Worm (Caenorhabditis elegans) whole organism, L3 larva: Measurements from ENCODE around the gene C14E2.6.

Experiments
- R02D3.7 ChIP-seq: fragments of 150-350 bp; optimal IDR thresholded peaks from 2 replicates; lab custom pipeline; 2014; ENCODE audit warnings: missing biosample characterization, missing genetic modification characterization
- ZK546.5 ChIP-seq: sonication (generic microtip); optimal IDR thresholded peaks from 2 replicates; lab custom pipeline; 2017; ENCODE audit warnings: missing biosample characterization, missing genetic modification characterization
- ama-1 ChIP-seq: fragments of 150-350 bp; optimal IDR thresholded peaks from 2 replicates; lab custom pipeline; 2018
- ceh-16 ChIP-seq: sonication (generic microtip); optimal IDR thresholded peaks from 2 replicates; lab custom pipeline; 2017; ENCODE audit warnings: missing biosample characterization, missing genetic modification characterization
- ceh-28 ChIP-seq: fragments of 150-350 bp; optimal IDR thresholded peaks from 2 replicates; lab custom pipeline; 2014; ENCODE audit warnings: missing biosample characterization, missing genetic modification reagents, missing genetic modification characterization
- elt-1 ChIP-seq: fragments of 150-350 bp; optimal IDR thresholded peaks from 2 replicates; lab custom pipeline; 2014; ENCODE audit warnings: missing biosample characterization, missing genetic modification characterization
- elt-2 ChIP-seq: sonication (generic microtip); optimal IDR thresholded peaks from 2 replicates; lab custom pipeline; 2016; ENCODE audit warnings: missing genetic modification reagents, mild to moderate bottlenecking, missing genetic modification characterization, missing compliant biosample characterization
- eor-1 ChIP-seq, 2 experiments: fragments of 150-350 bp; optimal IDR thresholded peaks; 2 replicates each; lab custom pipeline; 2014 to 2018; ENCODE audit warnings: missing biosample characterization in 2 of 2, missing genetic modification characterization in 2 of 2
- fkh-10 ChIP-seq: sonication (generic microtip); optimal IDR thresholded peaks from 2 replicates; lab custom pipeline; 2017; ENCODE audit warnings: missing biosample characterization, missing genetic modification reagents, missing genetic modification characterization
- fos-1 ChIP-seq: fragments of 150-350 bp; optimal IDR thresholded peaks from 2 replicates; lab custom pipeline; 2014; ENCODE audit warnings: missing biosample characterization, missing genetic modification characterization
- hmg-11 ChIP-seq: sonication (generic microtip); optimal IDR thresholded peaks from 2 replicates; lab custom pipeline; 2016; ENCODE audit warnings: missing genetic modification characterization, missing compliant biosample characterization
- jun-1 ChIP-seq: fragments of 150-350 bp; optimal IDR thresholded peaks from 2 replicates; lab custom pipeline; 2014; ENCODE audit warnings: missing biosample characterization, missing genetic modification reagents, missing genetic modification characterization
- lin-15B ChIP-seq: fragments of 150-350 bp; optimal IDR thresholded peaks from 2 replicates; lab custom pipeline; 2014; ENCODE audit warnings: missing biosample characterization, missing genetic modification characterization
- mml-1 ChIP-seq: fragments of 150-350 bp; sonication (generic microtip); optimal IDR thresholded peaks from 3 replicates; lab custom pipeline; 2014; ENCODE audit warnings: missing biosample characterization, missing genetic modification characterization
- nfya-1 ChIP-seq: sonication (generic microtip); optimal IDR thresholded peaks from 2 replicates; lab custom pipeline; 2017; ENCODE audit warnings: missing genetic modification characterization, mild to moderate bottlenecking, missing compliant biosample characterization, antibody characterized with exemption, moderate library complexity; ENCODE audit not compliant: insufficient read depth
- nhr-12 ChIP-seq: fragments of 150-350 bp; optimal IDR thresholded peaks from 2 replicates; lab custom pipeline; 2014; ENCODE audit warnings: missing biosample characterization, missing genetic modification characterization
- nhr-23 ChIP-seq: fragments of 150-350 bp; optimal IDR thresholded peaks from 2 replicates; lab custom pipeline; 2014; ENCODE audit warnings: missing biosample characterization, missing genetic modification reagents, missing genetic modification characterization
- nhr-237 ChIP-seq: fragments of 150-350 bp; optimal IDR thresholded peaks from 2 replicates; lab custom pipeline; 2014; ENCODE audit warnings: missing biosample characterization, missing genetic modification characterization
- nhr-25 ChIP-seq: sonication (generic microtip); optimal IDR thresholded peaks from 2 replicates; lab custom pipeline; 2017; ENCODE audit warnings: missing biosample characterization, missing genetic modification characterization
- nhr-28 ChIP-seq: fragments of 150-350 bp; optimal IDR thresholded peaks from 2 replicates; lab custom pipeline; 2014; ENCODE audit warnings: missing biosample characterization, missing genetic modification characterization
- nhr-43 ChIP-seq: sonication (generic microtip); optimal IDR thresholded peaks from 2 replicates; lab custom pipeline; 2016; ENCODE audit warnings: mild to moderate bottlenecking, missing genetic modification characterization, missing compliant biosample characterization; ENCODE audit not compliant: poor library complexity, severe bottlenecking
- nhr-67 ChIP-seq: fragments of 150-350 bp; optimal IDR thresholded peaks from 2 replicates; lab custom pipeline; 2014; ENCODE audit warnings: missing biosample characterization, missing genetic modification characterization
- nhr-76 ChIP-seq: fragments of 150-350 bp; sonication (generic microtip); optimal IDR thresholded peaks from 5 replicates; lab custom pipeline; 2014; ENCODE audit warnings: missing biosample characterization, missing genetic modification characterization
- pha-4 ChIP-seq: fragments of 150-350 bp; optimal IDR thresholded peaks from 2 replicates; lab custom pipeline; 2014; ENCODE audit warnings: missing biosample characterization, missing genetic modification reagents, missing genetic modification characterization
- pqm-1 ChIP-seq: fragments of 150-350 bp; optimal IDR thresholded peaks from 2 replicates; lab custom pipeline; 2017; ENCODE audit warnings: missing biosample characterization, missing genetic modification characterization, inconsistent platforms
- snpc-4 ChIP-seq: fragments of 150-350 bp; optimal IDR thresholded peaks from 2 replicates; lab custom pipeline; 2014; ENCODE audit warnings: missing biosample characterization, missing genetic modification characterization
- tbx-2 ChIP-seq: sonication (generic microtip); optimal IDR thresholded peaks from 2 replicates; lab custom pipeline; 2016; ENCODE audit warnings: mild to moderate bottlenecking, missing genetic modification characterization, missing compliant biosample characterization
- unc-39 ChIP-seq: sonication (generic microtip); optimal IDR thresholded peaks from 4 replicates; lab custom pipeline; 2017; ENCODE audit warnings: missing biosample characterization, missing genetic modification characterization
- ztf-4 ChIP-seq: fragments of 150-350 bp; optimal IDR thresholded peaks from 2 replicates; lab custom pipeline; 2014; ENCODE audit warnings: missing biosample characterization, missing genetic modification characterization

Gene C14E2.6

ce11 chrX:1821235-1821634 lies 8.6 kb downstream of the C14E2.6 start, which contains the start of gene C14E2.4:
C14E2.4 (minus strand) TSS chrX:1821335.
- TF ChIP-seq snpc-4 (tag; lab: Kevin White, UChicago) = no peak
- TF ChIP-seq ama-1 (lab: Kevin White, UChicago) = no peak
- TF ChIP-seq unc-39 (tag; lab: Kevin White, UChicago) = no peak
- TF ChIP-seq ZK546.5 = no peak
- no peak for TF ChIP-seq nhr-28 (tag; lab: Kevin White, UChicago)
- TF ChIP-seq nhr-23 (tag; lab: Kevin White, UChicago) = no peak
- no peak for TF ChIP-seq pqm-1 (tag; lab: Kevin White, UChicago)
- TF ChIP-seq pha-4 (tag; lab: Kevin White, UChicago) = no peak
- no peak for TF ChIP-seq tbx-2 (tag; lab: Kevin White, UChicago)
- TF ChIP-seq mml-1 (tag; lab: Kevin White, UChicago) = no peak
- TF ChIP-seq eor-1 (tag; optimal IDR thresholded peaks at IDR 0.05; lab: Kevin White, UChicago) = no peak
- TF ChIP-seq nhr-76 (tag; lab: Kevin White, UChicago) = no peak
- TF ChIP-seq nfya-1 (tag; lab: Kevin White, UChicago) = no peak
- no peak for TF ChIP-seq elt-1
- no peak for TF ChIP-seq hmg-11
- TF ChIP-seq nhr-25 (tag; lab: Kevin White, UChicago) = no peak
- TF ChIP-seq nhr-67 (tag; lab: Kevin White, UChicago) = no peak
- TF ChIP-seq nhr-237 (tag; lab: Kevin White, UChicago) = no peak
- TF ChIP-seq R02D3.7 (tag; lab: Kevin White, UChicago) = no peak

DNA sequence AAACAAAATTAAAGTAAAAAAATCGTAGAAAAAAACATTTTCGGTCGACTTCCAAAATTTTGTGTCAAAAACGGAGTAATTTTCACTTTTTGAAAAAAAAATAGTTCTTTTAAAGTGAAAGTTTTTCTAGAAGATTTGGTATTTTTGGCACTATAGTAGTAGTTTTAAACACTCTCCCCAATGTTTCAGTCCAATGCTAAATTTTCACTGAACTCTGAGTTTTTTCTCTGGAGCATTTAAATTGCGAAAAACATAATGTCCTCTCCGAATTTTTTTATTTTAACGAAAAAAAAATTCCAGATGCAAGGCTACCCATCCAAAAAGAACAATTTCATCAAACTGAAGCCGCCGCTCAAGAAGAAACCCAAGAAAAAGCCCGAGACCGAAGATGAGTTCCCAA lies 13.7 kb downstream of the C14E2.6 start, which contains the start of gene C14E2.7:
Gene C14E2.7 (plus strand): TSS at position 301 of the 400 bp plus-strand sequence.
- TF ChIP-seq nhr-25 (tag; lab: Kevin White, UChicago) (no peak), unc-39 (tag; lab: Kevin White, UChicago) (no peak), fos-1 (no peak)

- TF ChIP-seq nhr-25 (tag; lab: Kevin White, UChicago) = no peak
- no peak for TF ChIP-seq nhr-76 (tag; lab: Kevin White, UChicago)
- no peak for TF ChIP-seq nhr-67 (tag; lab: Kevin White, UChicago)
- TF ChIP-seq nhr-12 (tag; lab: Kevin White, UChicago) = no peak
- TF ChIP-seq hmg-11 = no peak
These were observed 18.4 kb downstream of the C14E2.6 start, which contains the start of gene C14E2.3 for ce11 chrX:1811436-1811835. C14E2.3 (minus strand) TSS chrX:1811536.

DNA sequence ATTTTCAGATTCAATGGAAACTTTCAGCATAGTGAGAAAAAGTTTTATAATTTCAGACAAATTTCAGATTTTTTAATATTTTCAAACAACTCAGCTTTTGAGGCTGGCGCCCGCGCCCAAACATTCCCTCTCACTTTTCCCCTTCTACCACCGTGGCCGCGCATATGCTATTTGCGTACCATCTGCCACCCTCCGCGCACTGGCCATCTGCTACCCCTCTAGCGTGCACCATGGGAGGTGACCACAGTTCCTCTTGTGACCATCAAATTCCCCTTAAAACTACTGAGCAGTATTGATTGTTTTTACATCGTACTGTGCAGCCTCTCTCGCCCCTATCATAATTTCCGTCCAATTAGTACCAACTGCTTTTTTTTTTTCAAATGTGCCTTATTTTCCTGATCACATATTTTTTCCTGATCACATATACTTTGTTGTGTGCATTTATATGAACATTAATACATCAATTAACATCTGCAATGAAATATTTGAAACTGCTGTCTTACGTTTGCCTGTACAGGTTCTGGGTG lies 28.8 kb downstream of the C14E2.6 start, which contains the start of gene C14E2.11:
Gene C14E2.11 (plus strand): TSS at position 477 of the 527 bp plus-strand sequence.
- TF ChIP-seq unc-39 (tag; lab: Kevin White, UChicago) (no peak), tbx-2 (tag; lab: Kevin White, UChicago) (no peak), mml-1 (tag; lab: Kevin White, UChicago) (no peak), elt-2 (no peak), nhr-43 (tag; lab: Kevin White, UChicago) (no peak), ceh-16 (tag; lab: Kevin White, UChicago) (no peak), ceh-28 (tag; lab: Kevin White, UChicago) (no peak), nhr-23 (tag; lab: Kevin White, UChicago) (no peak)

- TF ChIP-seq ztf-4 (tag; lab: Kevin White, UChicago) = no peak
- no peak for TF ChIP-seq ama-1 (lab: Kevin White, UChicago)
- no peak for TF ChIP-seq jun-1 (tag; lab: Kevin White, UChicago)
- no peak for TF ChIP-seq nhr-23 (tag; lab: Kevin White, UChicago)
- TF ChIP-seq fkh-10 = no peak
These were observed 31.3 kb downstream of the C14E2.6 start for ce11 chrX:1798543-1798942.

- no peak for TF ChIP-seq mml-1 (tag; lab: Kevin White, UChicago)
- no peak for TF ChIP-seq nhr-23 (tag; lab: Kevin White, UChicago)
- TF ChIP-seq lin-15B = no peak
- no peak for TF ChIP-seq fkh-10
- no peak for TF ChIP-seq hmg-11
- no peak for TF ChIP-seq R02D3.7 (tag; lab: Kevin White, UChicago)
These were observed 33.8 kb downstream of the C14E2.6 start for ce11 chrX:1796067-1796466.
